Fruit fly (Drosophila melanogaster) whole organism, pupa: ENCODE results near the gene CG6847.

Experiments
- CG13204 ChIP-seq: fragments of 200-800 bp; sonication (Bioruptor generic); optimal IDR thresholded peaks from 2 replicates; lab custom pipeline; 2018; ENCODE audit warnings: missing biosample characterization, mild to moderate bottlenecking, missing genetic modification characterization, moderate library complexity
- CG14655 ChIP-seq: fragments of 200-800 bp; sonication (Bioruptor generic); optimal IDR thresholded peaks from 3 replicates; lab custom pipeline; 2017; ENCODE audit warnings: mild to moderate bottlenecking, missing biosample characterization, missing genetic modification reagents, missing genetic modification characterization
- CG32121 ChIP-seq: fragments of 200-800 bp; sonication (Bioruptor generic); IDR thresholded peaks from 2 replicates; pipeline ENCODE4 v1.3.6; 2022; ENCODE audit warnings: missing biosample characterization, missing genetic modification characterization
- CG4496 ChIP-seq: fragments of 200-800 bp; sonication (Bioruptor generic); IDR thresholded peaks from 3 replicates; pipeline ENCODE4 v1.3.6; 2022; ENCODE audit warnings: missing biosample characterization, missing genetic modification characterization
- CG8301 ChIP-seq: fragments of 200-800 bp; sonication (Bioruptor generic); optimal IDR thresholded peaks from 2 replicates; lab custom pipeline; 2018; ENCODE audit warnings: missing biosample characterization, mild to moderate bottlenecking, missing genetic modification characterization
- CG9948 ChIP-seq: fragments of 200-800 bp; sonication (Bioruptor generic); optimal IDR thresholded peaks from 2 replicates; lab custom pipeline; 2018; ENCODE audit warnings: missing biosample characterization, mild to moderate bottlenecking, missing genetic modification characterization, moderate library complexity
- EcR ChIP-seq: fragments of 200-800 bp; sonication (Bioruptor generic); optimal IDR thresholded peaks from 3 replicates; lab custom pipeline; 2019; ENCODE audit warnings: missing biosample characterization, missing genetic modification characterization, mild to moderate bottlenecking, moderate library complexity, missing genetic modification reagents
- Ets98B ChIP-seq: fragments of 200-800 bp; sonication (Bioruptor generic); IDR thresholded peaks from 2 replicates; pipeline ENCODE4 v1.3.6; 2022; ENCODE audit warnings: missing biosample characterization, missing genetic modification characterization
- Pif1A ChIP-seq: fragments of 200-800 bp; sonication (Bioruptor generic); optimal IDR thresholded peaks from 3 replicates; lab custom pipeline; 2016; ENCODE audit warnings: missing biosample characterization, missing genetic modification characterization
- Snoo ChIP-seq: fragments of 200-800 bp; sonication (Bioruptor generic); optimal IDR thresholded peaks from 3 replicates; lab custom pipeline; 2017; ENCODE audit warnings: missing biosample characterization, mild to moderate bottlenecking, missing genetic modification characterization, inconsistent platforms
- fd96Ca ChIP-seq: fragments of 200-800 bp; sonication (Bioruptor generic); IDR thresholded peaks from 3 replicates; pipeline ENCODE4 v1.3.6; 2022; ENCODE audit warnings: missing biosample characterization, missing genetic modification characterization
- rn ChIP-seq: fragments of 200-800 bp; sonication (Bioruptor generic); IDR thresholded peaks from 2 replicates; pipeline ENCODE4 v1.3.6; 2022; ENCODE audit warnings: missing biosample characterization, missing genetic modification characterization

DNA sequence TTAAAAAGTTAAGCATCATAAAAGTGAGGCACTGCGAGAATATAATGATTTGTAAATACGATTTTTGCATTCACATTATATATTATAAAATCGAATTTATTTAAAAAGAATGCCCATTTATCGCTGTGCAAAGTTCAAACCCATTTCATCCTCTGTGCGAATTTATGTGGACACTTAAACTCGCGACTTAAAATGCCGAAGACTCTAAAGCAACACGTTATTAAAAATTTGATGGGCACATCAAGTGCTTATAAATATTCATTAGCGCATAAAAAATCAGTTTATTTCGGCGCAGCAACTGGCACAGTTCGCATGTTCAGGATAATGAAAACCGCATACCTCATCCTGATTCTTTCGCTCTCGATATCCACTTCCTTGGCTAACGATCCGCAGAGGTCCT is 23.4 kb upstream of the CG6847 start, which contains the start of gene CG6788:
- no peak for TF ChIP-seq rn (GFP tag; lab: Robert Waterston, UW)
- TF ChIP-seq Ets98B (GFP tag; lab: Robert Waterston, UW): no peak
- no peak for TF ChIP-seq CG13204 (GFP tag; lab: Kevin White, UChicago)
- TF ChIP-seq CG9948 (tag; lab: Kevin White, UChicago): no peak
- TF ChIP-seq CG4496: no peak
- TF ChIP-seq EcR (GFP tag; lab: Kevin White, UChicago): no peak
- no peak for TF ChIP-seq CG32121 (GFP tag; lab: Robert Waterston, UW)
- no peak for TF ChIP-seq Pif1A
- TF ChIP-seq fd96Ca (GFP tag; lab: Robert Waterston, UW): no peak
- TF ChIP-seq Snoo (tag; lab: Kevin White, UChicago): no peak
- TF ChIP-seq CG8301 (tag; lab: Kevin White, UChicago): no peak
- no peak for TF ChIP-seq CG14655 (GFP tag; lab: Kevin White, UChicago)
